Fruit fly (Drosophila melanogaster) whole organism, embryonic: ENCODE results near the gene CG33947.

ENCODE experiments used
- CG4328 ChIP-seq: fragments of 200-800 bp; sonication (Bioruptor generic); optimal IDR thresholded peaks from 3 replicates; lab custom pipeline; 2017; ENCODE audit warnings: missing biosample characterization, missing genetic modification reagents, missing genetic modification characterization
- Sox102F ChIP-seq: fragments of 200-800 bp; sonication (Bioruptor generic); optimal IDR thresholded peaks from 2 replicates; lab custom pipeline; 2018; ENCODE audit warnings: missing biosample characterization, mild to moderate bottlenecking, missing genetic modification characterization, moderate library complexity

DNA sequence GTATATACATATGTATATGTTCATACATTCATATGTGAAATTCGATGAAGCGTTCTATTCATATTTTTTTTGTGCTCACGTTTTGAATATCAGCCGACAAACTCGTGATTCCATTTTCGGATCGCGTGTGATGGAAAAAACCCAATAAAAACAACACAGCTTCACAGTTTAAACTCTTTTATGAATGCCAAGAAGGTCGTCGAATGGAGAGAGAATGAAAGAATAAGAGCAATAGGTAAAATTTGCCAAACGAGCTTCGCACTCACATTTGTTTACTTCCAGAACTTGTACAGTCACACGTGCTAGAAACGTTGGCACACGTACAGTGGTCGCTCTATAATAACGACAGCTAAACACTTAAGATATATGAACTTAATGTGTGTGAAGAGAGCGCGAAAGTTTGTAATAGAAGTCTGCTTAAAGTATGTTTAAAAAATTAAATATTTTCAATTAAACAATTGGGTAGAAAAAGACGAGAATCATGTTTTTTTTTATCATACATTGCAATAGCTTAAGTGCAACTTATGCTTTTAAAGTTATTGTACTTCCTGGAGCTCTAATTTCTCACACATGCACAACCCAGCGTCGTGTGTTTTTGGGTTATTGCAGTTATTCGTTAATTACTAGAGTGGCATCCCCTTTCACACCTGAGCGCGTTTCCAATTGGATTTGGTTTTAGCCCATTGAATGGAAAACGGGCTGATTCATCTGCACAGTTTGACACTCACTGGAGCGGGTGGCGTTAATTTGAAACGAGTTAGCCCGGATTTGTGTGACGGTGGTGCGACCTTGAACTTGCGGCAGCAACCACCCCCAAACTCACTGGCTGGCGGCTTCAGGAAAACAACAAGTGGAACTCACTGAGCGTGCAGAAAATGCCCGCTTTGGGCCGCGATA, 29.6 kb downstream of the CG33947 start:
- TF ChIP-seq Sox102F (no peak), CG4328 (GFP tag; lab: Kevin White, UChicago) (no peak)
